Fruit fly (Drosophila melanogaster) ovary, adult (tissue): ENCODE results near the gene CG33284.

Source experiments
- CG17801 ChIP-seq: fragments of 200-800 bp; optimal IDR thresholded peaks from 2 replicates; lab custom pipeline; 2019; ENCODE audit warnings: missing biosample characterization, mild to moderate bottlenecking, missing genetic modification characterization, moderate library complexity; ENCODE audit not compliant: partially characterized antibody

Gene CG33284

dm6 chr3L:21123453-21123852 lies at the start of gene CG33284:
CG33284 (plus strand) TSS chr3L:21123753.
- no peak for TF ChIP-seq CG17801 (GFP tag; lab: Kevin White, UChicago)

- no peak for TF ChIP-seq CG17801 (GFP tag; lab: Kevin White, UChicago)
Observed at dm6 chr3L:21080430-21080829, 43.1 kb upstream of the CG33284 start.

DNA sequence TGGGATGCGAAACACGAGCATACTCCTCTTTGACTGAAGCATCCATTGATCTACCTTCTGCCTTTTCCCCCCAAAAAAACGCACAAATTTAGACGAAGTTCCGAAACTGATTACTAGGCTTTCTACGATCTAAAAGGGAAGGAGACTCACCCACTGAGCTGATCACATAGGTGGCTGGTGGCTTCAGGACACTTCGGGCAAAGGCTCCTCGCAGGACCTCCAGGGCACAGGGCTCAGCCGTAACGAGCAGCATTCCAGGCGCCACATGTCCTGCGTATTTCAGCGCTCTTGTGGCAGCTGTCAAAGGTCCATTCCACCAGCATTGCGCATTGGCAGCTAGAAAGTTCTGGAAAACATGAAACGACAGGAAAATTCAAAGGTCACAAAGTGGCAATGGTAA lies 34.7 kb upstream of the CG33284 start, which contains the start of gene CG33285:
CG33285 (minus strand) TSS at position 101 of the 400 bp plus-strand sequence.
- TF ChIP-seq CG17801 (GFP tag; lab: Kevin White, UChicago): no peak

dm6 chr3L:21090245-21090644 lies 33.3 kb upstream of the CG33284 start:
- no peak for TF ChIP-seq CG17801 (GFP tag; lab: Kevin White, UChicago)

DNA sequence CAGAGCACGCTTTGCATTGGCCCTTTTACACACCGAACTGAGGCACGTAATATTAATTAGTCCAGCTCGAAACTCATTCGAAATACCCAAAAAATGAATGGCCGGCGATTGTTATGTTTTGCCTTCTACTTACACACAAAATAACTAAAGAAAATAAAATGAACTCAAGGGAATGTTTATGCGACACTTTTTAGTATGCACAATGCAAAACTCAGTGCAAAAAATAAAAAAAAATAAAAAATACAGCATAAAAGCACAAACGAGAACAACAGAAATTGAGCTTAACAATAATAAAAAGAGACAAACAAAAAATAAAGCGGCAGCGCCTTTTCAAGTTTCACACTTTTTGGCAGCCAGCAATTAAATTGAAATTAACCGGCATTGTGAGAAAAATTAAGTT lies 26.2 kb upstream of the CG33284 start:
- TF ChIP-seq CG17801 (GFP tag; lab: Kevin White, UChicago): peak; percentile 85

DNA sequence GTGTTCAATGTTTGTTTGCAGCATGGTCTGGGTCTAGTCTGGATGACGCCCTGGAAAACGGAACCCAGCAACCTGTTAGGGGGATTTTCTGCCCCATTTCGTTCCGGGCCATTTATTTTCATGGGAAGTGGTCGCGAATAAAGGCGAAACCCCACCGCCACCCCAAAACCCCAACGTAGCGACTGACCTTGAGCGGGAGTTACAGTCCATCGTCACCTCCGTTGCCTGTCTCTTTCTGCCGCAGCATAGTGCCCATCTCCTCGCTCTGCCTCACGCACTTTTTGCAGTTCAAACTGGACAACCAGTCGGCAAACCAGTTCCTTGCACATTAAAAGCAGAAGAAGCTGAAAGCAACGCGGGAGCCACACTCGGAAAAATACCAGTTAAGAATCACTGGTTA lies 25.0 kb upstream of the CG33284 start:
- TF ChIP-seq CG17801 (GFP tag; lab: Kevin White, UChicago): no peak

- TF ChIP-seq CG17801 (GFP tag; lab: Kevin White, UChicago): no peak
Observed at dm6 chr3L:21099019-21099447, 24.5 kb upstream of the CG33284 start.

dm6 chr3L:21099908-21100307 lies 23.6 kb upstream of the CG33284 start:
- no peak for TF ChIP-seq CG17801 (GFP tag; lab: Kevin White, UChicago)

DNA sequence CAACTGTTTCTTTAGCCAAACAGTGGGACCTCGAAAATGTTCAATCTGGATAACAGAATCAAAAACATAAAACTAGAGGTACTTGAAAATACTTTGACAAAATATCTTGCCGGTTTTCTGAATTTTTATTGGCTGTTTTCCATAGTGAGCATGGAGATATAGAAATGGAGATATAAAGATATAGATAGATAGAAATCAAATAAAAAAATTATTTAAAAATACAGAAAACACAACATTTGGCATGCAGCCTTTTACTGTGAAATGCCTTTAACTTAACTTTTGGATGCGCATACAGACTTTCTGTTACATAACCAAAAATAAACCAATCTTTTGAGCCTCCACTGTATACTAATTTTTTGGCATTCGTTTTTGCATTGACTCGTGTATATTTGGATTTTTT lies 23.1 kb upstream of the CG33284 start:
- TF ChIP-seq CG17801 (GFP tag; lab: Kevin White, UChicago): no peak

- TF ChIP-seq CG17801 (GFP tag; lab: Kevin White, UChicago): no peak
Observed at dm6 chr3L:21101316-21101715, 22.2 kb upstream of the CG33284 start.

- TF ChIP-seq CG17801 (GFP tag; lab: Kevin White, UChicago): no peak
Observed at dm6 chr3L:21104338-21105018, 19.1 kb upstream of the CG33284 start.

DNA sequence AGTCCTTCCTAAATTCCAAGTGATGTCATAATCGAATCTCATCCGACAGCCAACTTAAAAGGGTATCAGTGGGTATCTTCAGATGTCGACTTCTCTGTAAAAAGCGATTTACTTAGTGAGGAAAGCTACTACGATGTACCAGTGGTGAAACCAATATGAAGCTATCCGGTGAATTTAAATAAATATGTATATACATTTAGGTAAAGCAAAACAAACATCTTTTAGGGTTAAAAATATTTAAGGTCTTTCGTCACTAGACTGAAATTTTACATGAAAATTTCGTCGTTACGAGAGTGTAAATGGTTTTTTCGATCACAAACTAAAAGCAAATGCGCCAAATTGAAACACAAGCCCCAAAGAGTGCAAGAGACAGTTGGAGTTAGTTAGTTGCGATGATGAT lies 16.7 kb upstream of the CG33284 start:
- no peak for TF ChIP-seq CG17801 (GFP tag; lab: Kevin White, UChicago)

dm6 chr3L:21108454-21108853 lies 15.1 kb upstream of the CG33284 start:
- TF ChIP-seq CG17801 (GFP tag; lab: Kevin White, UChicago): no peak

DNA sequence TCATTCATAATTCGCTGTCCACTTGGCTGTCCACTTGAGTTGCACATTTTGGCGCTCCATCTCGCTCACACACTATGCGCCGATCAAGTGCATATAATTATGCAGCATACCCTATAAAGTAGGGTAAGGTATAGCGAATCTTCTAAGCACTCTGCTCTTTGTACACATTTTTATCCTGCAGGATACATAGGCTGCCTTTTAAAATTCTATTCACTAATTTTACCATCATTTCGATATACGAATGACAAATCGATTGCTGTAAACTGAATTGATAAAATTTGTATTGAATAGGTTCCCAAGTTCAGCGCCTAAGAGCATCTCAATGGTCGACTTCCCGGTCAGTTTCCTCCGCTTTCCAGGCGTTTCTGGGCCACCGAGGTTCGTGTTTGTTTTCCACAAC lies 10.5 kb upstream of the CG33284 start:
- TF ChIP-seq CG17801 (GFP tag; lab: Kevin White, UChicago): no peak

dm6 chr3L:21118602-21119001 lies 5.0 kb upstream of the CG33284 start:
- no peak for TF ChIP-seq CG17801 (GFP tag; lab: Kevin White, UChicago)

dm6 chr3L:21121353-21121752 lies 2.2 kb upstream of the CG33284 start, which contains the start of gene CG43938:
CG43938 (plus strand) TSS chr3L:21121653.
- TF ChIP-seq CG17801 (GFP tag; lab: Kevin White, UChicago): no peak
